Fruit fly (Drosophila melanogaster): Measurements from ENCODE around the gene CG34126.

CG34126 gene

DNA sequence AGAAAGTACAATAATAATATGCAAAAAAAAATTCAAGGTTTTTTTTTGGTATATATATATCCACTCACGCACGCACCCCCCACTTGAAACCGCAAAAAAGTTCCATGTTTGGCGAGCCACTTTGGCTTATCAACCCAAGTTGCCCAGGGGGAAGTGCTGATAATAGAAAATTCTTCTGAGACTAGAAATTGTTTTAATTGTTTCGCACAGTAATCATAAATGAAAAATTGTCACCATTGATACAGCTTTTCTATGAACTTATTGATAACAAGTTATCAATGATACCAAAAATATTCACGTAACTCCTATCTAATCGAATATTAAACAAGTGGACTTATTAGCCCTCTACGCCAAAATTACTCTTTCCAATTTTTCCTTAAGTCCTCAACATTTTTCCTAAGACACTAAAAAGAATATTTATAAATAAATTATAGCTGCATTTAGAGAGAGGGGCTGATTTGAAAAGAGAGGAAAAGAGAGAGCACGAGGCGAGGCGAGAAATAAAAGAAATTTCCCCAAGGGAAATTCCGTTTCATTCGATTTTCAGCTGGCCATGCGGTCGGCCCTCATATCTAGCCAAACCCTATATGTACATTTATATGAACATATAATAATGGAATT lies 17.3 kb downstream of the CG34126 start:
- peak; percentile 8 for TF ChIP-seq cic (GFP tag; optimal IDR thresholded peaks at IDR 0.05)
- TF ChIP-seq CG12768 (GFP tag; optimal IDR thresholded peaks at IDR 0.05): no peak
- peak; percentile 79 for TF ChIP-seq kay (GFP tag; ENCODE audit: borderline replicate concordance)
- no peak for TF ChIP-seq Clk (GFP tag; optimal IDR thresholded peaks at IDR 0.05)

dm6 chr2L:4999389-5000032 lies 18.1 kb downstream of the CG34126 start:
- peak; percentile 92 for TF ChIP-seq CG33017 (tag; optimal IDR thresholded peaks at IDR 0.05)
- peak; percentile 84 for TF ChIP-seq CG7045 (GFP tag; optimal IDR thresholded peaks at IDR 0.05)
- peak; percentile 82 for TF ChIP-seq CG11617 (GFP tag; optimal IDR thresholded peaks at IDR 0.05)
- peak; percentile 90 for TF ChIP-seq Clk (GFP tag; optimal IDR thresholded peaks at IDR 0.05)
- TF ChIP-seq Hr96 (GFP tag; optimal IDR thresholded peaks at IDR 0.05): peak; percentile 86
- peak; percentile 85 for TF ChIP-seq bab1 (GFP tag; optimal IDR thresholded peaks at IDR 0.05)
- TF ChIP-seq Mnt (GFP tag; optimal IDR thresholded peaks at IDR 0.05): peak; percentile 11
- TF ChIP-seq toe (GFP tag; optimal IDR thresholded peaks at IDR 0.05): peak; percentile 90
- peak; percentile 93 for TF ChIP-seq CG7101 (tag; optimal IDR thresholded peaks at IDR 0.05)
- peak; percentile 93 for TF ChIP-seq CG12768 (GFP tag; optimal IDR thresholded peaks at IDR 0.05)
- TF ChIP-seq cic (GFP tag; optimal IDR thresholded peaks at IDR 0.05): peak; percentile 73
- TF ChIP-seq Crg-1 (GFP tag; optimal IDR thresholded peaks at IDR 0.05): peak; percentile 42
- no peak for TF ChIP-seq kay (GFP tag; ENCODE audit: borderline replicate concordance)
- peak; percentile 84 for TF ChIP-seq CG14711 (tag; optimal IDR thresholded peaks at IDR 0.05)
- peak; percentile 78 for TF ChIP-seq CG5204 (GFP tag; optimal IDR thresholded peaks at IDR 0.05)
- no peak for TF ChIP-seq ovo (GFP tag; optimal IDR thresholded peaks at IDR 0.05)
- no peak for TF ChIP-seq tj (GFP tag; optimal IDR thresholded peaks at IDR 0.05)
- peak; percentile 66 for TF ChIP-seq pad (GFP tag; optimal IDR thresholded peaks at IDR 0.05)
- peak; percentile 74 for TF ChIP-seq CG1620 (GFP tag; optimal IDR thresholded peaks at IDR 0.05)
- no peak for TF ChIP-seq cnc (optimal IDR thresholded peaks at IDR 0.05)

- peak; percentile 91 for TF ChIP-seq CG5204 (GFP tag; optimal IDR thresholded peaks at IDR 0.05)
- TF ChIP-seq kay (GFP tag; ENCODE audit: borderline replicate concordance): peak; percentile 95
- peak; percentile 34 for TF ChIP-seq CG1620 (GFP tag; optimal IDR thresholded peaks at IDR 0.05)
- peak; percentile 76 for TF ChIP-seq bab1 (GFP tag; optimal IDR thresholded peaks at IDR 0.05)
- peak; percentile 56 for TF ChIP-seq Clk (GFP tag; optimal IDR thresholded peaks at IDR 0.05)
- TF ChIP-seq pad (GFP tag; optimal IDR thresholded peaks at IDR 0.05): peak; percentile 18
- peak; percentile 41 for TF ChIP-seq ovo (GFP tag; optimal IDR thresholded peaks at IDR 0.05)
- TF ChIP-seq Crg-1 (GFP tag; optimal IDR thresholded peaks at IDR 0.05): no peak
- TF ChIP-seq CG7045 (GFP tag; optimal IDR thresholded peaks at IDR 0.05): peak; percentile 72
- TF ChIP-seq Hr96 (GFP tag; optimal IDR thresholded peaks at IDR 0.05): peak; percentile 77
- peak; percentile 92 for TF ChIP-seq CG7101 (tag; optimal IDR thresholded peaks at IDR 0.05)
- no peak for TF ChIP-seq cnc (optimal IDR thresholded peaks at IDR 0.05)
- TF ChIP-seq CG11617 (GFP tag; optimal IDR thresholded peaks at IDR 0.05): peak; percentile 86
- peak; percentile 83 for TF ChIP-seq CG12768 (GFP tag; optimal IDR thresholded peaks at IDR 0.05)
- peak; percentile 80 for TF ChIP-seq toe (GFP tag; optimal IDR thresholded peaks at IDR 0.05)
- peak; percentile 18 for TF ChIP-seq tj (GFP tag; optimal IDR thresholded peaks at IDR 0.05)
- TF ChIP-seq cic (GFP tag; optimal IDR thresholded peaks at IDR 0.05): peak; percentile 55
- peak; percentile 65 for TF ChIP-seq Mnt (GFP tag; optimal IDR thresholded peaks at IDR 0.05)
- TF ChIP-seq CG33017 (tag; optimal IDR thresholded peaks at IDR 0.05): peak; percentile 95
- TF ChIP-seq CG14711 (tag; optimal IDR thresholded peaks at IDR 0.05): peak; percentile 76
Observed at dm6 chr2L:5000287-5000871, 19.0 kb downstream of the CG34126 start.

dm6 chr2L:5000919-5001581 lies 19.6 kb downstream of the CG34126 start:
- TF ChIP-seq CG5204 (GFP tag; optimal IDR thresholded peaks at IDR 0.05): no peak
- no peak for TF ChIP-seq ovo (GFP tag; optimal IDR thresholded peaks at IDR 0.05)
- no peak for TF ChIP-seq Mnt (GFP tag; optimal IDR thresholded peaks at IDR 0.05)
- TF ChIP-seq tj (GFP tag; optimal IDR thresholded peaks at IDR 0.05): peak; percentile 68
- TF ChIP-seq CG7101 (tag; optimal IDR thresholded peaks at IDR 0.05): no peak
- TF ChIP-seq toe (GFP tag; optimal IDR thresholded peaks at IDR 0.05): no peak
- TF ChIP-seq CG33017 (tag; optimal IDR thresholded peaks at IDR 0.05): no peak
- no peak for TF ChIP-seq CG1620 (GFP tag; optimal IDR thresholded peaks at IDR 0.05)
- no peak for TF ChIP-seq bab1 (GFP tag; optimal IDR thresholded peaks at IDR 0.05)
- peak; percentile 97 for TF ChIP-seq pad (GFP tag; optimal IDR thresholded peaks at IDR 0.05)
- TF ChIP-seq CG7045 (GFP tag; optimal IDR thresholded peaks at IDR 0.05): no peak
- TF ChIP-seq Hr96 (GFP tag; optimal IDR thresholded peaks at IDR 0.05): no peak
- TF ChIP-seq kay (GFP tag; ENCODE audit: borderline replicate concordance): peak; percentile 33
- peak; percentile 35 for TF ChIP-seq CG14711 (tag; optimal IDR thresholded peaks at IDR 0.05)
- TF ChIP-seq cnc (optimal IDR thresholded peaks at IDR 0.05): no peak
- no peak for TF ChIP-seq CG11617 (GFP tag; optimal IDR thresholded peaks at IDR 0.05)
- no peak for TF ChIP-seq Crg-1 (GFP tag; optimal IDR thresholded peaks at IDR 0.05)
- no peak for TF ChIP-seq Clk (GFP tag; optimal IDR thresholded peaks at IDR 0.05)
- TF ChIP-seq cic (GFP tag; optimal IDR thresholded peaks at IDR 0.05): peak; percentile 72
- TF ChIP-seq CG12768 (GFP tag; optimal IDR thresholded peaks at IDR 0.05): peak; percentile 11

- no peak for TF ChIP-seq Hr96 (GFP tag; optimal IDR thresholded peaks at IDR 0.05)
- TF ChIP-seq kay (GFP tag; ENCODE audit: borderline replicate concordance): peak; percentile 41
Observed at dm6 chr2L:5001582-5001929, 20.1 kb downstream of the CG34126 start.

Data from whole organism, adult.